Worm (Caenorhabditis elegans) whole organism, L3 larva: ENCODE data around the gene gfat-1.
A peak's percentile ranks its signal among the peaks of the same experiment; 100 is the strongest.

Experiments used
- R02D3.7 ChIP-seq: fragments of 150-350 bp; optimal IDR thresholded peaks from 2 replicates; lab custom pipeline; 2014; ENCODE audit warnings: missing biosample characterization, missing genetic modification characterization
- ZK546.5 ChIP-seq: sonication (generic microtip); optimal IDR thresholded peaks from 2 replicates; lab custom pipeline; 2017; ENCODE audit warnings: missing biosample characterization, missing genetic modification characterization
- aly-2 ChIP-seq: fragments of 150-350 bp; optimal IDR thresholded peaks from 2 replicates; lab custom pipeline; 2014; ENCODE audit warnings: missing biosample characterization, missing genetic modification characterization
- ama-1 ChIP-seq: fragments of 150-350 bp; optimal IDR thresholded peaks from 2 replicates; lab custom pipeline; 2018
- ceh-16 ChIP-seq: sonication (generic microtip); optimal IDR thresholded peaks from 2 replicates; lab custom pipeline; 2017; ENCODE audit warnings: missing biosample characterization, missing genetic modification characterization
- ceh-28 ChIP-seq: fragments of 150-350 bp; optimal IDR thresholded peaks from 2 replicates; lab custom pipeline; 2014; ENCODE audit warnings: missing biosample characterization, missing genetic modification reagents, missing genetic modification characterization
- ceh-82 ChIP-seq: fragments of 150-350 bp; optimal IDR thresholded peaks from 2 replicates; lab custom pipeline; 2014; ENCODE audit warnings: missing biosample characterization, missing genetic modification characterization
- ceh-9 ChIP-seq: sonication (generic microtip); optimal IDR thresholded peaks from 2 replicates; lab custom pipeline; 2018; ENCODE audit warnings: missing biosample characterization, missing genetic modification characterization
- daf-12 ChIP-seq: fragments of 150-350 bp; optimal IDR thresholded peaks from 2 replicates; lab custom pipeline; 2014; ENCODE audit warnings: missing biosample characterization, missing genetic modification reagents, missing genetic modification characterization
- egl-27 ChIP-seq: sonication (generic microtip); optimal IDR thresholded peaks from 4 replicates; lab custom pipeline; 2017; ENCODE audit warnings: missing biosample characterization, missing genetic modification reagents, missing genetic modification characterization
- egl-5 ChIP-seq: fragments of 150-350 bp; optimal IDR thresholded peaks from 2 replicates; lab custom pipeline; 2017; ENCODE audit warnings: missing biosample characterization, missing genetic modification reagents, missing genetic modification characterization, inconsistent platforms
- elt-1 ChIP-seq: fragments of 150-350 bp; optimal IDR thresholded peaks from 2 replicates; lab custom pipeline; 2014; ENCODE audit warnings: missing biosample characterization, missing genetic modification characterization
- elt-2 ChIP-seq: sonication (generic microtip); optimal IDR thresholded peaks from 2 replicates; lab custom pipeline; 2016; ENCODE audit warnings: missing genetic modification reagents, mild to moderate bottlenecking, missing genetic modification characterization, missing compliant biosample characterization
- elt-3 ChIP-seq, 3 experiments: fragments of 150-350 bp in 1 of 3; sonication (generic microtip) in 2 of 3; optimal IDR thresholded peaks; 2 replicates in 2 of 3; 4 replicates in 1 of 3; lab custom pipeline; 2014 to 2017; ENCODE audit warnings: missing biosample characterization in 3 of 3, missing genetic modification characterization in 3 of 3
- eor-1 ChIP-seq, 2 experiments: fragments of 150-350 bp; optimal IDR thresholded peaks; 2 replicates each; lab custom pipeline; 2014 to 2018; ENCODE audit warnings: missing biosample characterization in 2 of 2, missing genetic modification characterization in 2 of 2
- fkh-10 ChIP-seq: sonication (generic microtip); optimal IDR thresholded peaks from 2 replicates; lab custom pipeline; 2017; ENCODE audit warnings: missing biosample characterization, missing genetic modification reagents, missing genetic modification characterization
- fkh-2 ChIP-seq: fragments of 150-350 bp; optimal IDR thresholded peaks from 2 replicates; lab custom pipeline; 2014; ENCODE audit warnings: missing biosample characterization, missing genetic modification reagents, missing genetic modification characterization
- fos-1 ChIP-seq: fragments of 150-350 bp; optimal IDR thresholded peaks from 2 replicates; lab custom pipeline; 2014; ENCODE audit warnings: missing biosample characterization, missing genetic modification characterization
- hmg-11 ChIP-seq: sonication (generic microtip); optimal IDR thresholded peaks from 2 replicates; lab custom pipeline; 2016; ENCODE audit warnings: missing genetic modification characterization, missing compliant biosample characterization
- jun-1 ChIP-seq: fragments of 150-350 bp; optimal IDR thresholded peaks from 2 replicates; lab custom pipeline; 2014; ENCODE audit warnings: missing biosample characterization, missing genetic modification reagents, missing genetic modification characterization
- lin-15B ChIP-seq: fragments of 150-350 bp; optimal IDR thresholded peaks from 2 replicates; lab custom pipeline; 2014; ENCODE audit warnings: missing biosample characterization, missing genetic modification characterization
- lin-39 ChIP-seq: fragments of 150-350 bp; optimal IDR thresholded peaks from 2 replicates; lab custom pipeline; 2018; ENCODE audit warnings: missing biosample characterization, missing genetic modification reagents, missing genetic modification characterization
- lsy-12 ChIP-seq: sonication (generic microtip); optimal IDR thresholded peaks from 2 replicates; lab custom pipeline; 2016; ENCODE audit warnings: mild to moderate bottlenecking, missing genetic modification characterization, missing compliant biosample characterization
- mdl-1 ChIP-seq: fragments of 150-350 bp; optimal IDR thresholded peaks from 2 replicates; lab custom pipeline; 2014; ENCODE audit warnings: missing biosample characterization, missing genetic modification characterization
- mml-1 ChIP-seq: fragments of 150-350 bp; sonication (generic microtip); optimal IDR thresholded peaks from 3 replicates; lab custom pipeline; 2014; ENCODE audit warnings: missing biosample characterization, missing genetic modification characterization
- nfya-1 ChIP-seq: sonication (generic microtip); optimal IDR thresholded peaks from 2 replicates; lab custom pipeline; 2017; ENCODE audit warnings: missing genetic modification characterization, mild to moderate bottlenecking, missing compliant biosample characterization, antibody characterized with exemption, moderate library complexity; ENCODE audit not compliant: insufficient read depth
- nhr-11 ChIP-seq: fragments of 150-350 bp; optimal IDR thresholded peaks from 2 replicates; lab custom pipeline; 2014; ENCODE audit warnings: missing biosample characterization, missing genetic modification characterization
- nhr-12 ChIP-seq: fragments of 150-350 bp; optimal IDR thresholded peaks from 2 replicates; lab custom pipeline; 2014; ENCODE audit warnings: missing biosample characterization, missing genetic modification characterization
- nhr-23 ChIP-seq: fragments of 150-350 bp; optimal IDR thresholded peaks from 2 replicates; lab custom pipeline; 2014; ENCODE audit warnings: missing biosample characterization, missing genetic modification reagents, missing genetic modification characterization
- nhr-237 ChIP-seq: fragments of 150-350 bp; optimal IDR thresholded peaks from 2 replicates; lab custom pipeline; 2014; ENCODE audit warnings: missing biosample characterization, missing genetic modification characterization
- nhr-25 ChIP-seq: sonication (generic microtip); optimal IDR thresholded peaks from 2 replicates; lab custom pipeline; 2017; ENCODE audit warnings: missing biosample characterization, missing genetic modification characterization
- nhr-28 ChIP-seq: fragments of 150-350 bp; optimal IDR thresholded peaks from 2 replicates; lab custom pipeline; 2014; ENCODE audit warnings: missing biosample characterization, missing genetic modification characterization
- nhr-43 ChIP-seq: sonication (generic microtip); optimal IDR thresholded peaks from 2 replicates; lab custom pipeline; 2016; ENCODE audit warnings: mild to moderate bottlenecking, missing genetic modification characterization, missing compliant biosample characterization; ENCODE audit not compliant: poor library complexity, severe bottlenecking
- nhr-67 ChIP-seq: fragments of 150-350 bp; optimal IDR thresholded peaks from 2 replicates; lab custom pipeline; 2014; ENCODE audit warnings: missing biosample characterization, missing genetic modification characterization
- nhr-76 ChIP-seq: fragments of 150-350 bp; sonication (generic microtip); optimal IDR thresholded peaks from 5 replicates; lab custom pipeline; 2014; ENCODE audit warnings: missing biosample characterization, missing genetic modification characterization
- nhr-77 ChIP-seq: fragments of 150-350 bp; optimal IDR thresholded peaks from 2 replicates; lab custom pipeline; 2014; ENCODE audit warnings: missing biosample characterization, missing genetic modification characterization
- pha-4 ChIP-seq: fragments of 150-350 bp; optimal IDR thresholded peaks from 2 replicates; lab custom pipeline; 2014; ENCODE audit warnings: missing biosample characterization, missing genetic modification reagents, missing genetic modification characterization
- pqm-1 ChIP-seq: fragments of 150-350 bp; optimal IDR thresholded peaks from 2 replicates; lab custom pipeline; 2017; ENCODE audit warnings: missing biosample characterization, missing genetic modification characterization, inconsistent platforms
- sea-2 ChIP-seq: fragments of 150-350 bp; sonication (generic microtip); optimal IDR thresholded peaks from 4 replicates; lab custom pipeline; 2014; ENCODE audit warnings: missing biosample characterization, missing genetic modification reagents, missing genetic modification characterization
- skn-1 ChIP-seq: fragments of 150-350 bp; optimal IDR thresholded peaks from 2 replicates; lab custom pipeline; 2014; ENCODE audit warnings: missing biosample characterization, missing genetic modification characterization
- snpc-4 ChIP-seq: fragments of 150-350 bp; optimal IDR thresholded peaks from 2 replicates; lab custom pipeline; 2014; ENCODE audit warnings: missing biosample characterization, missing genetic modification characterization
- tbx-2 ChIP-seq: sonication (generic microtip); optimal IDR thresholded peaks from 2 replicates; lab custom pipeline; 2016; ENCODE audit warnings: mild to moderate bottlenecking, missing genetic modification characterization, missing compliant biosample characterization
- unc-39 ChIP-seq: sonication (generic microtip); optimal IDR thresholded peaks from 4 replicates; lab custom pipeline; 2017; ENCODE audit warnings: missing biosample characterization, missing genetic modification characterization
- unc-62 ChIP-seq: fragments of 150-350 bp; sonication (generic microtip); optimal IDR thresholded peaks from 4 replicates; lab custom pipeline; 2014; ENCODE audit warnings: missing biosample characterization, missing genetic modification reagents, missing genetic modification characterization
- zag-1 ChIP-seq: fragments of 150-350 bp; optimal IDR thresholded peaks from 2 replicates; lab custom pipeline; 2014; ENCODE audit warnings: missing biosample characterization, missing genetic modification characterization
- ztf-11 ChIP-seq: fragments of 150-350 bp; optimal IDR thresholded peaks from 2 replicates; lab custom pipeline; 2014; ENCODE audit warnings: missing biosample characterization, missing genetic modification characterization
- ztf-4 ChIP-seq: fragments of 150-350 bp; optimal IDR thresholded peaks from 2 replicates; lab custom pipeline; 2014; ENCODE audit warnings: missing biosample characterization, missing genetic modification characterization

Gene gfat-1

ce11 chrII:11620630-11621246 is 25.5 kb upstream of the gfat-1 start:
- TF ChIP-seq nhr-43 (tag; lab: Kevin White, UChicago), result no peak
- TF ChIP-seq pha-4, result peak; percentile 80
- TF ChIP-seq eor-1 (tag; optimal IDR thresholded peaks at IDR 0.05; lab: Kevin White, UChicago), result no peak
- peak; percentile 61 for TF ChIP-seq nhr-25

- no peak for TF ChIP-seq ama-1 (lab: Kevin White, UChicago)
- TF ChIP-seq nhr-67, result no peak
- peak; percentile 81 for TF ChIP-seq elt-2 (tag; lab: Kevin White, UChicago)
- TF ChIP-seq nfya-1 (tag; lab: Kevin White, UChicago), result peak; percentile 95
- peak; percentile 47 for TF ChIP-seq pqm-1 (tag; lab: Kevin White, UChicago)
- TF ChIP-seq nhr-43 (tag; lab: Kevin White, UChicago), result peak; percentile 88
- no peak for TF ChIP-seq ZK546.5
- TF ChIP-seq egl-27 (tag; lab: Kevin White, UChicago), result peak; percentile 69
- TF ChIP-seq nhr-23, result peak; percentile 83
- peak; percentile 77 for TF ChIP-seq tbx-2 (tag; lab: Kevin White, UChicago)
- TF ChIP-seq nhr-11 (tag; lab: Kevin White, UChicago), result peak; percentile 18
- no peak for TF ChIP-seq fos-1 (tag; lab: Kevin White, UChicago)
- peak; percentile 85 for TF ChIP-seq pha-4
- no peak for TF ChIP-seq nhr-76 (tag; lab: Kevin White, UChicago)
- peak; percentile 4 for TF ChIP-seq lin-39 (tag; lab: Kevin White, UChicago)
- no peak for TF ChIP-seq nhr-12 (tag; lab: Kevin White, UChicago)
- peak; percentile 51 for TF ChIP-seq egl-5
- no peak for TF ChIP-seq sea-2 (GFP tag; lab: Kevin White, UChicago)
- TF ChIP-seq hmg-11 (tag; lab: Kevin White, UChicago), result peak; percentile 87
- peak; percentile 41 for TF ChIP-seq R02D3.7 (tag; lab: Kevin White, UChicago)
- peak; percentile 80 for TF ChIP-seq snpc-4 (tag; lab: Kevin White, UChicago)
- no peak for TF ChIP-seq unc-39
- TF ChIP-seq nhr-28 (tag; lab: Kevin White, UChicago), result no peak
- TF ChIP-seq ceh-16 (tag; lab: Kevin White, UChicago), result no peak
- TF ChIP-seq fkh-2 (tag; lab: Kevin White, UChicago), result no peak
- no peak for TF ChIP-seq nhr-237 (tag; lab: Kevin White, UChicago)
- TF ChIP-seq nhr-77 (tag; lab: Kevin White, UChicago), result peak; percentile 5
- peak; percentile 81 for TF ChIP-seq nhr-25
- TF ChIP-seq lin-15B (tag; lab: Kevin White, UChicago), result peak; percentile 45
- TF ChIP-seq aly-2 (tag; lab: Kevin White, UChicago), result no peak
- TF ChIP-seq lsy-12 (tag; lab: Kevin White, UChicago), result peak; percentile 54
- peak; percentile 55 for TF ChIP-seq ceh-82 (tag; lab: Kevin White, UChicago)
- no peak for TF ChIP-seq mml-1 (tag; lab: Kevin White, UChicago)
- TF ChIP-seq jun-1, result peak; percentile 75
- TF ChIP-seq ceh-28 (tag; lab: Kevin White, UChicago), result peak; percentile 78
- no peak for TF ChIP-seq ztf-11 (tag; lab: Kevin White, UChicago)
- peak; percentile 54 for TF ChIP-seq zag-1 (tag; lab: Kevin White, UChicago)
- no peak for TF ChIP-seq elt-1
- peak; percentile 68 for TF ChIP-seq unc-62 (GFP tag; lab: Kevin White, UChicago)
- TF ChIP-seq mdl-1 (tag; lab: Kevin White, UChicago), result peak; percentile 41
- no peak for TF ChIP-seq fkh-10 (GFP tag; lab: Kevin White, UChicago)
- TF ChIP-seq daf-12 (tag; lab: Kevin White, UChicago), result peak; percentile 76
- TF ChIP-seq eor-1 (tag; optimal IDR thresholded peaks at IDR 0.05; lab: Kevin White, UChicago), result no peak
- TF ChIP-seq ztf-4 (tag; lab: Kevin White, UChicago), result peak; percentile 5
- peak in 1 of 3 experiments; percentile 42 for TF ChIP-seq elt-3 (tag; optimal IDR thresholded peaks at IDR 0.05; lab: Kevin White, UChicago)
- peak; percentile 15 for TF ChIP-seq skn-1 (tag; lab: Kevin White, UChicago)
- no peak for TF ChIP-seq ceh-9
Observed at ce11 chrII:11619895-11620439, 24.7 kb upstream of the gfat-1 start.
